Fruit fly (Drosophila melanogaster): ENCODE data around the gene CG34277.

The CG34277 gene

DNA sequence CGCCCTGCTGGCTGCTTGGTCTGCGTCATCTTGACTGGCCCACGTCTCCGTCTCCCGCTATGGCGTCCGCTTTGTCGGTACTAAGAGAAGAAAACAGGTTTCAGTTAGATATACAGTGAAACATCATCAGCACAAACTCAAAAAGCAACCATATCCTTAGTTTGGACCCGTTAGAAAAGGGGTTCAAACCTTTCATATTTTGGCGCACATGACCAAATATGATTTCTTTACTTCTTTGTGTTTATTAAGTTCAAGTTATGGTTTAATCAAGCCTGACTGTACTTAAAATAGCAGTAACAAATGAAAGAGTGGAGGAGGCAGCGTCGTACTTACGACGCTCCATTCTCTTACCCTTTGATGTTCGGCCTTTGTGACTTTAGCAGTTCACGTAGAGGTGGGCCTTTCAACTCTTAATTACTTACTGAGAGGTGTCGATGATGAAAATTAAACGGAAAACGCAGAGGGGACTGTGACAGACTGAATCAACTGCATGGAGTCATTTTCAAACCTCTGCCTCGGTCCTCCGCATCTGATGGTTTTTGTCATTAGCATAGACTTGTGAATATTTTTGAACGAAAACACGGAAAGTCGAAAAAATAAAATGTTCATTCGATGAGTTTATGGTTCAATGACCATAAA is 7.5 kb upstream of the CG34277 start (continued):
- TF ChIP-seq Med (GFP tag): peak; percentile 98
- TF ChIP-seq fd102C (GFP tag; optimal IDR thresholded peaks at IDR 0.05): no peak
- peak; percentile 40 for TF ChIP-seq CG9437 (GFP tag; optimal IDR thresholded peaks at IDR 0.05)
- peak; percentile 41 for TF ChIP-seq psq (GFP tag; optimal IDR thresholded peaks at IDR 0.05)
- peak; percentile 76 for TF ChIP-seq CG13424 (tag; optimal IDR thresholded peaks at IDR 0.05)
- TF ChIP-seq CG18599 (GFP tag; optimal IDR thresholded peaks at IDR 0.05): peak; percentile 88
- TF ChIP-seq Dbx (GFP tag; IDR thresholded peaks at IDR 0.05): peak; percentile 85
- peak; percentile 82 for TF ChIP-seq HLH54F (GFP tag; optimal IDR thresholded peaks at IDR 0.05)
- peak; percentile 61 for TF ChIP-seq CG12744 (GFP tag; optimal IDR thresholded peaks at IDR 0.05)
- TF ChIP-seq sug (tag; optimal IDR thresholded peaks at IDR 0.05): peak; percentile 27
- TF ChIP-seq fd64A (GFP tag; optimal IDR thresholded peaks at IDR 0.05): peak; percentile 63
- peak; percentile 54 for TF ChIP-seq Hr3 (GFP tag; optimal IDR thresholded peaks at IDR 0.05)
- 0 out of 2 replicates have a peak, but pooled peaks have one; percentile 19 for TF ChIP-seq Scr (GFP tag; IDR thresholded peaks at IDR 0.05; ENCODE audit: partially characterized antibody)
- peak; percentile 74 for TF ChIP-seq CG7556 (GFP tag; optimal IDR thresholded peaks at IDR 0.05)
- TF ChIP-seq CG17359 (tag; optimal IDR thresholded peaks at IDR 0.05): peak; percentile 90
- TF ChIP-seq CG4424 (GFP tag; optimal IDR thresholded peaks at IDR 0.05): peak; percentile 83
- peak; percentile 61 for TF ChIP-seq sd (tag; optimal IDR thresholded peaks at IDR 0.05)
- TF ChIP-seq zen (tag; optimal IDR thresholded peaks at IDR 0.05): peak; percentile 20
- peak in 1 of 2 experiments; percentile 77 for TF ChIP-seq Eip74EF (GFP tag; optimal IDR thresholded peaks at IDR 0.05)
- peak; percentile 83; the same call in 2 of the 3 replicates for TF ChIP-seq Optix (GFP tag; IDR thresholded peaks at IDR 0.05)
- TF ChIP-seq B-H1 (GFP tag; IDR thresholded peaks at IDR 0.05): peak; percentile 83; the same call in 2 of the 3 replicates
- TF ChIP-seq sima (GFP tag; optimal IDR thresholded peaks at IDR 0.05): peak; percentile 30
- TF ChIP-seq Neu2 (GFP tag; optimal IDR thresholded peaks at IDR 0.05; ENCODE audit: borderline replicate concordance): no peak
- TF ChIP-seq CG12391 (tag; optimal IDR thresholded peaks at IDR 0.05): peak; percentile 82
- TF ChIP-seq NFAT (GFP tag; IDR thresholded peaks at IDR 0.05): peak; percentile 82
- peak; percentile 26 for TF ChIP-seq CG33557 (GFP tag; optimal IDR thresholded peaks at IDR 0.05)
- TF ChIP-seq CG10147 (GFP tag; optimal IDR thresholded peaks at IDR 0.05): peak; percentile 82
- TF ChIP-seq lola (GFP tag; optimal IDR thresholded peaks at IDR 0.05): peak in 1 of 3 experiments; percentile 60
- TF ChIP-seq CG34224 (GFP tag; IDR thresholded peaks at IDR 0.05; ENCODE audit: partially characterized antibody): no peak
- peak; percentile 87 for TF ChIP-seq CG34422 (GFP tag; IDR thresholded peaks at IDR 0.05)
- peak; percentile 79 for TF ChIP-seq CG7372 (GFP tag; IDR thresholded peaks at IDR 0.05)
- TF ChIP-seq CG31365 (tag; optimal IDR thresholded peaks at IDR 0.05): peak; percentile 61
- TF ChIP-seq CG12659 (GFP tag; optimal IDR thresholded peaks at IDR 0.05): peak; percentile 75
- TF ChIP-seq CG7928 (GFP tag; optimal IDR thresholded peaks at IDR 0.05): peak; percentile 31
- no peak for TF ChIP-seq pros (GFP tag; optimal IDR thresholded peaks at IDR 0.05)
- peak; percentile 86 for TF ChIP-seq HLH3B (GFP tag; IDR thresholded peaks at IDR 0.05)
- TF ChIP-seq bcd (GFP tag; optimal IDR thresholded peaks at IDR 0.05): peak; percentile 80
- TF ChIP-seq CG3726 (GFP tag; IDR thresholded peaks at IDR 0.05): peak; percentile 79; the same call in 1 of the 3 replicates
- TF ChIP-seq pum (GFP tag; optimal IDR thresholded peaks at IDR 0.05): peak; percentile 76
- peak; percentile 88 for TF ChIP-seq ranshi (GFP tag; IDR thresholded peaks at IDR 0.05)
- peak; percentile 80 for TF ChIP-seq gsb (GFP tag; IDR thresholded peaks at IDR 0.05)
- peak; percentile 82 for TF ChIP-seq H15 (GFP tag; IDR thresholded peaks at IDR 0.05)
- peak; percentile 91 for TF ChIP-seq dysf (GFP tag; IDR thresholded peaks at IDR 0.05)
- peak; percentile 36 for TF ChIP-seq CG12236 (GFP tag; optimal IDR thresholded peaks at IDR 0.05)
- peak; percentile 71 for TF ChIP-seq klu (GFP tag; IDR thresholded peaks at IDR 0.05)
- TF ChIP-seq Nf-YA (GFP tag; IDR thresholded peaks at IDR 0.05): peak; percentile 77
- peak; percentile 88 for TF ChIP-seq CG12769 (tag; optimal IDR thresholded peaks at IDR 0.05)
- TF ChIP-seq HmgD (GFP tag; optimal IDR thresholded peaks at IDR 0.05): peak; percentile 25
